ENCODE assay signal across 1 fruit fly cellular context in genomic region chr3L:15537916-15538581, dm6.
A peak's percentile ranks its signal among the peaks of the same experiment; 100 is the strongest.
TF ChIP-seq lines count a peak whose summit lies in the region.

No protein-coding gene starts in this region.

TF ChIP-seq in whole organism, embryonic, 481 proteins besides CTCF, POLR2A, EP300 and RAD21 (continued from another document and continues in another):
- TF ChIP-seq schlank (tag; optimal IDR thresholded peaks at IDR 0.05; lab: Kevin White, UChicago) (no peak), BtbVII (GFP tag; optimal IDR thresholded peaks at IDR 0.05; lab: Kevin White, UChicago) (peak; percentile 7), kah (GFP tag; optimal IDR thresholded peaks at IDR 0.05; lab: Kevin White, UChicago) (peak; percentile 41), CG33557 (GFP tag; optimal IDR thresholded peaks at IDR 0.05; lab: Kevin White, UChicago) (peak; percentile 46), CG3407 (GFP tag; optimal IDR thresholded peaks at IDR 0.05; lab: Kevin White, UChicago) (peak; percentile 55), CG7839 (tag; optimal IDR thresholded peaks at IDR 0.05; lab: Kevin White, UChicago) (peak; percentile 84), maf-S (GFP tag; optimal IDR thresholded peaks at IDR 0.05; lab: Kevin White, UChicago) (no peak), CrebB (tag; optimal IDR thresholded peaks at IDR 0.05; lab: Kevin White, UChicago) (no peak), prd (optimal IDR thresholded peaks at IDR 0.05; lab: Kevin White, UChicago) (no peak), prd (GFP tag; IDR thresholded peaks at IDR 0.05; lab: Robert Waterston, UW) (peak; percentile 73; the same call in 2 of the 3 replicates), CG6689 (GFP tag; IDR thresholded peaks at IDR 0.05; lab: Robert Waterston, UW) (peak; percentile 78), Mrtf (GFP tag; IDR thresholded peaks at IDR 0.05; lab: Robert Waterston, UW) (no peak), dm (GFP tag; optimal IDR thresholded peaks at IDR 0.05; lab: Kevin White, UChicago) (peak; percentile 9), Mes4 (GFP tag; optimal IDR thresholded peaks at IDR 0.05; lab: Kevin White, UChicago) (peak; percentile 2), ac (GFP tag; optimal IDR thresholded peaks at IDR 0.05; lab: Kevin White, UChicago) (no peak), CG8290 (GFP tag; optimal IDR thresholded peaks at IDR 0.05; lab: Kevin White, UChicago) (no peak), CG8290 (tag; optimal IDR thresholded peaks at IDR 0.05; lab: Kevin White, UChicago) (no peak), klu (GFP tag; IDR thresholded peaks at IDR 0.05; lab: Robert Waterston, UW) (peak; percentile 44; the same call in 1 of the 2 replicates), pnt (GFP tag; optimal IDR thresholded peaks at IDR 0.05; lab: Kevin White, UChicago) (peak; percentile 2), Awh (GFP tag; IDR thresholded peaks at IDR 0.05; lab: Robert Waterston, UW) (0 out of 2 replicates have a peak, but pooled peaks have one; percentile 16), fru (optimal IDR thresholded peaks at IDR 0.05; lab: Kevin White, UChicago) (no peak), Dfd (GFP tag; optimal IDR thresholded peaks at IDR 0.05; lab: Kevin White, UChicago) (no peak), dpn (GFP tag; optimal IDR thresholded peaks at IDR 0.05; lab: Kevin White, UChicago) (peak; percentile 35 to 36), CG3838 (GFP tag; optimal IDR thresholded peaks at IDR 0.05; lab: Kevin White, UChicago) (no peak), sim (GFP tag; IDR thresholded peaks at IDR 0.05; lab: Robert Waterston, UW) (no peak), corto (GFP tag; optimal IDR thresholded peaks at IDR 0.05; lab: Kevin White, UChicago) (no peak), CG8924 (tag; optimal IDR thresholded peaks at IDR 0.05; lab: Kevin White, UChicago) (peak; percentile 77), CG5245 (GFP tag; optimal IDR thresholded peaks at IDR 0.05; lab: Kevin White, UChicago) (peak; percentile 45), CG6813 (GFP tag; optimal IDR thresholded peaks at IDR 0.05; lab: Kevin White, UChicago) (peak; percentile 24), CG12236 (GFP tag; optimal IDR thresholded peaks at IDR 0.05; lab: Kevin White, UChicago) (peak; percentile 25), scrt (GFP tag; optimal IDR thresholded peaks at IDR 0.05; lab: Kevin White, UChicago) (peak; percentile 49), ham (GFP tag; IDR thresholded peaks at IDR 0.05; lab: Robert Waterston, UW) (no peak), sob (GFP tag; IDR thresholded peaks at IDR 0.05; lab: Robert Waterston, UW) (peak; percentile 52; the same call in 1 of the 2 replicates), CG3726 (GFP tag; IDR thresholded peaks at IDR 0.05; lab: Robert Waterston, UW) (no peak), ind (GFP tag; optimal IDR thresholded peaks at IDR 0.05; lab: Kevin White, UChicago) (peak; percentile 64), CG13624 (GFP tag; optimal IDR thresholded peaks at IDR 0.05; lab: Kevin White, UChicago) (peak; percentile 24), emc (GFP tag; optimal IDR thresholded peaks at IDR 0.05; lab: Kevin White, UChicago) (no peak), HLH3B (GFP tag; IDR thresholded peaks at IDR 0.05; lab: Robert Waterston, UW) (peak; percentile 23; the same call in 1 of the 2 replicates), ERR (GFP tag; optimal IDR thresholded peaks at IDR 0.05; lab: Kevin White, UChicago) (no peak), sqz (GFP tag; optimal IDR thresholded peaks at IDR 0.05; lab: Kevin White, UChicago) (peak; percentile 32), Myb (GFP tag; optimal IDR thresholded peaks at IDR 0.05; lab: Kevin White, UChicago) (peak; percentile 12), oc (tag; optimal IDR thresholded peaks at IDR 0.05; lab: Kevin White, UChicago) (peak; percentile 58), fd102C (GFP tag; optimal IDR thresholded peaks at IDR 0.05; lab: Kevin White, UChicago) (no peak), CG18764 (GFP tag; optimal IDR thresholded peaks at IDR 0.05; lab: Kevin White, UChicago) (no peak), CG7786 (GFP tag; optimal IDR thresholded peaks at IDR 0.05; lab: Kevin White, UChicago) (no peak), Ravus (GFP tag; IDR thresholded peaks at IDR 0.05; lab: Robert Waterston, UW) (no peak), CG14441 (GFP tag; IDR thresholded peaks at IDR 0.05; lab: Robert Waterston, UW) (0 out of 2 replicates have a peak, but pooled peaks have one; percentile 41), H2.0 (GFP tag; IDR thresholded peaks at IDR 0.05; lab: Robert Waterston, UW) (no peak; the same call in 1 of the 2 replicates), Abd-B (GFP tag; optimal IDR thresholded peaks at IDR 0.05; lab: Kevin White, UChicago) (peak; percentile 50), CG43689 (GFP tag; IDR thresholded peaks at IDR 0.05; lab: Robert Waterston, UW) (no peak), CG15601 (tag; optimal IDR thresholded peaks at IDR 0.05; lab: Kevin White, UChicago) (peak; percentile 63), az2 (GFP tag; optimal IDR thresholded peaks at IDR 0.05; lab: Kevin White, UChicago) (peak; percentile 68), grn (GFP tag; optimal IDR thresholded peaks at IDR 0.05; lab: Kevin White, UChicago) (no peak), CG16863 (GFP tag; optimal IDR thresholded peaks at IDR 0.05; lab: Kevin White, UChicago) (peak; percentile 47), en (GFP tag; optimal IDR thresholded peaks at IDR 0.05; lab: Kevin White, UChicago) (no peak), Eip74EF (GFP tag; optimal IDR thresholded peaks at IDR 0.05; lab: Kevin White, UChicago) (peak in 1 of 2 experiments; percentile 78), Hr78 (GFP tag; optimal IDR thresholded peaks at IDR 0.05; lab: Kevin White, UChicago) (peak in 1 of 2 experiments; percentile 35), dmrt99B (tag; optimal IDR thresholded peaks at IDR 0.05; lab: Kevin White, UChicago) (peak; percentile 82), gce (GFP tag; IDR thresholded peaks at IDR 0.05; lab: Robert Waterston, UW) (peak; percentile 35; the same call in 1 of the 3 replicates), CG11696 (GFP tag; IDR thresholded peaks at IDR 0.05; lab: Robert Waterston, UW) (0 out of 2 replicates have a peak, but pooled peaks have one; percentile 11), CG14965 (GFP tag; optimal IDR thresholded peaks at IDR 0.05; lab: Kevin White, UChicago; ENCODE audit: borderline replicate concordance) (no peak), CG13775 (GFP tag; optimal IDR thresholded peaks at IDR 0.05; lab: Kevin White, UChicago) (peak; percentile 74), Atf-2 (GFP tag; optimal IDR thresholded peaks at IDR 0.05; lab: Kevin White, UChicago) (peak; percentile 33), Hmx (GFP tag; optimal IDR thresholded peaks at IDR 0.05; lab: Kevin White, UChicago) (peak; percentile 49), zen (tag; optimal IDR thresholded peaks at IDR 0.05; lab: Kevin White, UChicago) (peak; percentile 74), salm (tag; optimal IDR thresholded peaks at IDR 0.05; lab: Kevin White, UChicago) (no peak), Bteb2 (GFP tag; optimal IDR thresholded peaks at IDR 0.05; lab: Kevin White, UChicago) (peak; percentile 46), CG2120 (GFP tag; optimal IDR thresholded peaks at IDR 0.05; lab: Kevin White, UChicago) (peak; percentile 74), gcm (GFP tag; optimal IDR thresholded peaks at IDR 0.05; lab: Kevin White, UChicago) (peak; percentile 51), ftz-f1 (GFP tag; optimal IDR thresholded peaks at IDR 0.05; lab: Kevin White, UChicago) (no peak), Vsx1 (GFP tag; optimal IDR thresholded peaks at IDR 0.05; lab: Kevin White, UChicago) (peak; percentile 53), CG15269 (tag; optimal IDR thresholded peaks at IDR 0.05; lab: Kevin White, UChicago) (peak; percentile 78), CG6272 (GFP tag; IDR thresholded peaks at IDR 0.05; lab: Robert Waterston, UW) (peak; percentile 37; the same call in 1 of the 2 replicates), CG10543 (GFP tag; optimal IDR thresholded peaks at IDR 0.05; lab: Kevin White, UChicago) (no peak), cwo (GFP tag; optimal IDR thresholded peaks at IDR 0.05; lab: Kevin White, UChicago) (peak; percentile 63), Doc2 (GFP tag; IDR thresholded peaks at IDR 0.05; lab: Robert Waterston, UW) (no peak), Sox102F (GFP tag; optimal IDR thresholded peaks at IDR 0.05; lab: Kevin White, UChicago) (peak; percentile 83), ara (GFP tag; IDR thresholded peaks at IDR 0.05; lab: Robert Waterston, UW) (peak; percentile 42; the same call in 1 of the 2 replicates), NFAT (GFP tag; IDR thresholded peaks at IDR 0.05; lab: Robert Waterston, UW) (no peak), slou (GFP tag; optimal IDR thresholded peaks at IDR 0.05; lab: Kevin White, UChicago) (no peak), Camta (GFP tag; optimal IDR thresholded peaks at IDR 0.05; lab: Kevin White, UChicago) (peak; percentile 35), CG11504 (tag; optimal IDR thresholded peaks at IDR 0.05; lab: Kevin White, UChicago) (peak; percentile 85), D19B (GFP tag; optimal IDR thresholded peaks at IDR 0.05; lab: Kevin White, UChicago) (peak; percentile 4), abd-A (tag; optimal IDR thresholded peaks at IDR 0.05; lab: Kevin White, UChicago) (no peak), CG9817 (tag; optimal IDR thresholded peaks at IDR 0.05; lab: Kevin White, UChicago) (peak; percentile 9), eve (GFP tag; optimal IDR thresholded peaks at IDR 0.05; lab: Kevin White, UChicago) (peak in 1 of 2 experiments; percentile 74), CG12659 (GFP tag; optimal IDR thresholded peaks at IDR 0.05; lab: Kevin White, UChicago) (peak; percentile 65), CG17186 (GFP tag; optimal IDR thresholded peaks at IDR 0.05; lab: Kevin White, UChicago) (no peak), CG1233 (GFP tag; optimal IDR thresholded peaks at IDR 0.05; lab: Kevin White, UChicago) (peak; percentile 50), CG33213 (GFP tag; optimal IDR thresholded peaks at IDR 0.05; lab: Kevin White, UChicago) (peak; percentile 7), bbx (GFP tag; IDR thresholded peaks at IDR 0.05; lab: Robert Waterston, UW; ENCODE audit: partially characterized antibody) (no peak), onecut (GFP tag; IDR thresholded peaks at IDR 0.05; lab: Robert Waterston, UW) (no peak), Oli (tag; optimal IDR thresholded peaks at IDR 0.05; lab: Kevin White, UChicago) (peak; percentile 78), Hand (GFP tag; optimal IDR thresholded peaks at IDR 0.05; lab: Kevin White, UChicago) (peak; percentile 5), sr (GFP tag; IDR thresholded peaks at IDR 0.05; lab: Robert Waterston, UW) (no peak), Ssrp (tag; optimal IDR thresholded peaks at IDR 0.05; lab: Kevin White, UChicago) (peak; percentile 76), CG12071 (GFP tag; optimal IDR thresholded peaks at IDR 0.05; lab: Kevin White, UChicago) (no peak), CG30431 (GFP tag; optimal IDR thresholded peaks at IDR 0.05; lab: Kevin White, UChicago) (peak; percentile 29), Usf (GFP tag; optimal IDR thresholded peaks at IDR 0.05; lab: Kevin White, UChicago) (peak; percentile 1), chn (GFP tag; optimal IDR thresholded peaks at IDR 0.05; lab: Kevin White, UChicago) (peak; percentile 19), Blimp-1 (GFP tag; optimal IDR thresholded peaks at IDR 0.05; lab: Kevin White, UChicago) (peak; percentile 68), Adf1 (GFP tag; IDR thresholded peaks at IDR 0.05; lab: Robert Waterston, UW) (no peak), CG10274 (GFP tag; optimal IDR thresholded peaks at IDR 0.05; lab: Kevin White, UChicago) (peak; percentile 47), Rx (GFP tag; IDR thresholded peaks at IDR 0.05; lab: Robert Waterston, UW) (0 out of 2 replicates have a peak, but pooled peaks have one; percentile 10), croc (GFP tag; conservative IDR thresholded peaks at IDR 0.05; lab: Robert Waterston, UW) (peak; percentile 21; the same call in 1 of the 3 replicates), cad (GFP tag; optimal IDR thresholded peaks at IDR 0.05; lab: Kevin White, UChicago) (no peak), crp (GFP tag; optimal IDR thresholded peaks at IDR 0.05; lab: Kevin White, UChicago) (peak in 1 of 2 experiments; percentile 23), Six4 (GFP tag; optimal IDR thresholded peaks at IDR 0.05; lab: Kevin White, UChicago) (peak; percentile 0), ase (GFP tag; IDR thresholded peaks at IDR 0.05; lab: Robert Waterston, UW) (peak; percentile 41; the same call in 1 of the 3 replicates), CG18476 (GFP tag; optimal IDR thresholded peaks at IDR 0.05; lab: Kevin White, UChicago) (peak; percentile 56), Hmr (GFP tag; optimal IDR thresholded peaks at IDR 0.05; lab: Kevin White, UChicago) (peak; percentile 73), Sin3A (optimal IDR thresholded peaks at IDR 0.05; lab: Kevin White, UChicago) (no peak), toy (GFP tag; IDR thresholded peaks at IDR 0.05; lab: Robert Waterston, UW) (0 out of 2 replicates have a peak, but pooled peaks have one; percentile 16), Mad (GFP tag; optimal IDR thresholded peaks at IDR 0.05; lab: Kevin White, UChicago) (peak; percentile 1), Ada2b (GFP tag; IDR thresholded peaks at IDR 0.05; lab: Robert Waterston, UW) (peak; percentile 35), CG11723 (GFP tag; optimal IDR thresholded peaks at IDR 0.05; lab: Kevin White, UChicago) (peak; percentile 15), yki (optimal IDR thresholded peaks at IDR 0.05; lab: Kevin White, UChicago) (no peak), CG15696 (tag; optimal IDR thresholded peaks at IDR 0.05; lab: Kevin White, UChicago) (peak; percentile 46), CG2199 (GFP tag; IDR thresholded peaks at IDR 0.05; lab: Robert Waterston, UW) (peak; percentile 55; the same call in 1 of the 3 replicates), CG2875 (GFP tag; optimal IDR thresholded peaks at IDR 0.05; lab: Kevin White, UChicago) (peak; percentile 50), tx (GFP tag; optimal IDR thresholded peaks at IDR 0.05; lab: Kevin White, UChicago) (peak; percentile 22), Dbx (GFP tag; IDR thresholded peaks at IDR 0.05; lab: Robert Waterston, UW) (peak; percentile 28; the same call in 2 of the 3 replicates), nerfin-2 (GFP tag; IDR thresholded peaks at IDR 0.05; lab: Robert Waterston, UW; ENCODE audit: partially characterized antibody) (no peak), Nf-YB (GFP tag; optimal IDR thresholded peaks at IDR 0.05; lab: Kevin White, UChicago) (peak; percentile 53), fu2 (GFP tag; optimal IDR thresholded peaks at IDR 0.05; lab: Kevin White, UChicago) (peak; percentile 16), CG30020 (tag; optimal IDR thresholded peaks at IDR 0.05; lab: Kevin White, UChicago) (no peak), BEAF-32 (GFP tag; optimal IDR thresholded peaks at IDR 0.05; lab: Kevin White, UChicago) (no peak), E2f1 (GFP tag; IDR thresholded peaks at IDR 0.05; lab: Robert Waterston, UW) (no peak; the same call in 1 of the 2 replicates), HHEX (GFP tag; optimal IDR thresholded peaks at IDR 0.05; lab: Kevin White, UChicago) (peak; percentile 63), MESR4 (GFP tag; optimal IDR thresholded peaks at IDR 0.05; lab: Kevin White, UChicago) (no peak)
